Worm (Caenorhabditis elegans): ENCODE measurements around the gene srv-13.

The srv-13 gene

DNA sequence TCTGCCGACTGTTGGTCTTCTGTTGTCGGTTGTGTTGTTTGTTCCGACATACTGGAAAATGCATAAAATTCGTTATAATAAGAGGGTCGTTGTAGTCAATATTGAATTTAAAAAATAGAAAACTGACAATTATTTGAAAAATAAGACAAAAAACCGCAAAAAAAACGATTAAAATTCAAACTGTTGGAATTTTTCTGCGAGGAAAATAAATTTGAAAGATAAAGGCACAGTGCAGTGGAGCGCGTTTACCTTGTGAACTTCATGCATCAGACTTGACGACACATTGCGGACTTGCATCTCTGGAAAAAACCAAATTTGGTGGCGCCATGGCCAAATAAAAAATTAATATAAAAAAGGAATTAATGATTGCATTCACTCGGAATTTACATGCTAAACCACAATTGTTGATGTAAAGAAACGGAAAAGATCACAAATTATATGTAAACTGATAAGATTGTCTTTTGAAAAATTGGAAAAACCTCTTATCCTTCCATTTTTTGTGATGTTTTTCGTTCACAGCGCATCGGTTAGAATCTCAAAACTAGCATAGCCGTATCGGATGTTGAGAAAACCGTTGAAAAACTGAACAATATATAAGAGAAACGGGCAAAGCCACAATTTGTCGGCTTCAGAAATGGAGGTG lies 28.4 kb upstream of the srv-13 start, which contains the start of the genes hrpf-2 and bli-6 (continued):
- TF ChIP-seq ama-1 (optimal IDR thresholded peaks at IDR 0.05) (no peak), ama-1 (GFP tag; optimal IDR thresholded peaks at IDR 0.05) (no peak), sea-2 (GFP tag; IDR thresholded peaks at IDR 0.05) (no peak), akir-1 (GFP tag; optimal IDR thresholded peaks at IDR 0.05) (no peak), chd-7 (tag; optimal IDR thresholded peaks at IDR 0.05) (no peak), cebp-2 (GFP tag; IDR thresholded peaks at IDR 0.05) (no peak), hlh-12 (tag; optimal IDR thresholded peaks at IDR 0.05) (no peak), F52B5.7 (tag; optimal IDR thresholded peaks at IDR 0.05) (no peak), Y67H2A.10 (GFP tag; conservative IDR thresholded peaks at IDR 0.05) (no peak), B0261.1 (tag; optimal IDR thresholded peaks at IDR 0.05) (no peak), lir-1 (GFP tag; conservative IDR thresholded peaks at IDR 0.05) (0 out of 2 replicates have a peak, but pooled peaks have one; percentile 6), T26A5.8 (tag; optimal IDR thresholded peaks at IDR 0.05) (no peak), ccch-3 (GFP tag; optimal IDR thresholded peaks at IDR 0.05) (no peak), dpl-1 (GFP tag; optimal IDR thresholded peaks at IDR 0.05) (peak; percentile 57), F22D6.2 (tag; optimal IDR thresholded peaks at IDR 0.05) (no peak), madf-10 (tag; optimal IDR thresholded peaks at IDR 0.05) (no peak), aptf-2 (GFP tag; conservative IDR thresholded peaks at IDR 0.05) (no peak), rcor-1 (GFP tag; IDR thresholded peaks at IDR 0.05) (no peak), B0035.1 (tag; optimal IDR thresholded peaks at IDR 0.05) (no peak), ztf-25 (GFP tag; IDR thresholded peaks at IDR 0.05) (no peak), ceh-27 (GFP tag; optimal IDR thresholded peaks at IDR 0.05) (no peak), ZK185.1 (tag; optimal IDR thresholded peaks at IDR 0.05; ENCODE audit: poor library complexity, severe bottlenecking) (peak; percentile 52), mel-28 (tag; optimal IDR thresholded peaks at IDR 0.05; ENCODE audit: borderline replicate concordance) (no peak), pha-4 (tag; optimal IDR thresholded peaks at IDR 0.05) (no peak), nhr-27 (tag; optimal IDR thresholded peaks at IDR 0.05) (no peak), snpc-4 (GFP tag; optimal IDR thresholded peaks at IDR 0.05) (peak; percentile 17), snpc-4 (tag; optimal IDR thresholded peaks at IDR 0.05) (peak; percentile 42 to 91 (median 86)), F37B4.10 (GFP tag; IDR thresholded peaks at IDR 0.05) (no peak), ceh-40 (GFP tag; IDR thresholded peaks at IDR 0.05) (no peak), unc-62 (GFP tag; optimal IDR thresholded peaks at IDR 0.05) (no peak), snpc-1.3 (tag; optimal IDR thresholded peaks at IDR 0.05; ENCODE audit: insufficient read depth) (peak; percentile 74), rpc-1 (optimal IDR thresholded peaks at IDR 0.05) (no peak), rpc-1 (tag; optimal IDR thresholded peaks at IDR 0.05) (no peak), D2030.7 (GFP tag; IDR thresholded peaks at IDR 0.05) (0 out of 2 replicates have a peak, but pooled peaks have one; percentile 30), attf-3 (GFP tag; conservative IDR thresholded peaks at IDR 0.05) (no peak), T07F8.4 (tag; optimal IDR thresholded peaks at IDR 0.05) (no peak), F33H1.4 (GFP tag; IDR thresholded peaks at IDR 0.05) (peak; percentile 49; the same call in 1 of the 2 replicates), F57A8.1 (GFP tag; optimal IDR thresholded peaks at IDR 0.05) (no peak), C17E4.6 (GFP tag; IDR thresholded peaks at IDR 0.05) (no peak), attf-6 (GFP tag; IDR thresholded peaks at IDR 0.05) (no peak), sptf-2 (GFP tag; optimal IDR thresholded peaks at IDR 0.05) (no peak), lin-26 (GFP tag; IDR thresholded peaks at IDR 0.05) (no peak), Y53F4B.3 (GFP tag; IDR thresholded peaks at IDR 0.05) (no peak), ztf-22 (GFP tag; optimal IDR thresholded peaks at IDR 0.05) (no peak), bed-2 (GFP tag; IDR thresholded peaks at IDR 0.05) (no peak), ztf-6 (GFP tag; IDR thresholded peaks at IDR 0.05) (no peak), hsf-1 (GFP tag; IDR thresholded peaks at IDR 0.05) (no peak), lsl-1 (GFP tag; optimal IDR thresholded peaks at IDR 0.05) (peak; percentile 38), repo-1 (tag; optimal IDR thresholded peaks at IDR 0.05) (no peak), mes-4 (tag; optimal IDR thresholded peaks at IDR 0.05) (no peak)

Data from whole organism, young adult.